Worm (Caenorhabditis elegans): Measurements from ENCODE around the gene T04F8.7.

T04F8.7 gene

DNA sequence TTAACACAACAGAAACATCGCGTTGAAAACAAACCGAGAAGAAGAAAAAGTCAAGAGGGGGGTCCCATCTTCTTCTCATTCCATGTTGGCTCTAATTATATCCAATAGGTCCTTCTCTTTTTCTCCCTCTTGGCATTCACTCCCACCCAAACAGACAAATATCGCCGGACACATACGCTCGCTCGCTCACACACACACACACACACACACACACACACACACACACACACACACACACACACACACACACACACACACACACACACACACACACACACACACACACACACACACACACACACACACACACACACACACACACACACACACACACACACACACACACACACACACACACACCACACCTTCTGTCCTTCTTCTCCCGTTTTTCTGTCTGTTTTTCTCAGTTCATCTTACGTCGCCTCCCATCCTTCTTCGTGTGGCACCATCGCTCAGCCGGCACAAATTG, 37.0 kb downstream of the T04F8.7 start, which contains the start of gene sto-4 (continued):
- peak; percentile 70 for TF ChIP-seq vab-15 (tag; optimal IDR thresholded peaks at IDR 0.05)
- TF ChIP-seq ztf-4 (tag; optimal IDR thresholded peaks at IDR 0.05) = peak; percentile 55
- TF ChIP-seq tbx-2 (tag; optimal IDR thresholded peaks at IDR 0.05) = peak; percentile 75
- TF ChIP-seq sup-37 (GFP tag; optimal IDR thresholded peaks at IDR 0.05) = peak; percentile 81
- peak; percentile 66 for TF ChIP-seq nhr-71 (tag; optimal IDR thresholded peaks at IDR 0.05)
- peak; percentile 24 for TF ChIP-seq lir-3 (tag; optimal IDR thresholded peaks at IDR 0.05; ENCODE audit: poor library complexity)
- TF ChIP-seq nhr-90 (tag; optimal IDR thresholded peaks at IDR 0.05; ENCODE audit: poor library complexity) = peak; percentile 77
- peak; percentile 83 for TF ChIP-seq swsn-7 (tag; optimal IDR thresholded peaks at IDR 0.05)
- TF ChIP-seq dsc-1 (tag; optimal IDR thresholded peaks at IDR 0.05) = peak; percentile 68
- peak; percentile 38 for TF ChIP-seq snu-23 (GFP tag; optimal IDR thresholded peaks at IDR 0.05)
- peak; percentile 9 to 57 for TF ChIP-seq lsy-2 (tag; optimal IDR thresholded peaks at IDR 0.05)
- peak; percentile 95 for TF ChIP-seq ceh-8 (GFP tag; optimal IDR thresholded peaks at IDR 0.05)
- peak; percentile 66 for TF ChIP-seq efl-3 (GFP tag; optimal IDR thresholded peaks at IDR 0.05)
- peak; percentile 99 for TF ChIP-seq nhr-85 (tag)
- peak; percentile 27 for TF ChIP-seq nhr-20 (tag; optimal IDR thresholded peaks at IDR 0.05)

DNA sequence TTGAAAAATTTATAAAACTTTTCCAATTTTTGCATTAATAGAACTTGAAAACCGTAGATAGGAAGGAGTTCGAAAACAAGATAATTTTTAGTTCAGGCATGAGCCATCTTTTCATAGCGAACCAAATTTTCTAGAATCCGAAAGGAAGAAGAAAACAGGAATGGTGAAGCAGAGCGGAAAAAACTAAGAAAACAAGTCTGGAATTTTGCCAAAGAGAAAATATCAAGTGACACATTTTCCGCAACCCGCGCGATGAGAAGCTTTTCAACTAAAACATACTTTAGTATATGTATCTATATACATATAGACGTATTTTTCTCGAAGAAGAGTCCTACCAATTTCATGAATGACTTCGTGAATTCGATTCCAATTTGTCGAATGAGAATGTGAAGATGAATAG, 39.2 kb downstream of the T04F8.7 start:
- TF ChIP-seq efl-1 (optimal IDR thresholded peaks at IDR 0.05) (no peak), efl-1 (GFP tag; optimal IDR thresholded peaks at IDR 0.05 in 1 of 2) (peak in 1 of 2 experiments; percentile 66), unc-98 (GFP tag; IDR thresholded peaks at IDR 0.05) (no peak), blmp-1 (tag; optimal IDR thresholded peaks at IDR 0.05) (no peak), nhr-90 (tag; optimal IDR thresholded peaks at IDR 0.05; ENCODE audit: poor library complexity) (no peak)

ce11 chrX:11640463-11640995, 40.3 kb downstream of the T04F8.7 start:
- no peak for TF ChIP-seq pag-3 (tag; optimal IDR thresholded peaks at IDR 0.05; ENCODE audit: borderline replicate concordance, insufficient read depth)
- no peak for TF ChIP-seq tlp-1 (tag; optimal IDR thresholded peaks at IDR 0.05)
- TF ChIP-seq fkh-10 (GFP tag; optimal IDR thresholded peaks at IDR 0.05) = peak; percentile 68
- no peak for TF ChIP-seq skn-1 (tag; optimal IDR thresholded peaks at IDR 0.05)
- no peak for TF ChIP-seq nhr-19 (GFP tag; conservative IDR thresholded peaks at IDR 0.05)
- peak; percentile 18 for TF ChIP-seq rnt-1 (tag; optimal IDR thresholded peaks at IDR 0.05)
- TF ChIP-seq lsy-2 (tag; optimal IDR thresholded peaks at IDR 0.05) = peak in 1 of 2 experiments; percentile 32
- TF ChIP-seq aly-2 (tag; optimal IDR thresholded peaks at IDR 0.05) = no peak
- TF ChIP-seq irx-1 (tag; optimal IDR thresholded peaks at IDR 0.05) = no peak
- TF ChIP-seq egl-27 (tag; optimal IDR thresholded peaks at IDR 0.05) = no peak
- no peak for TF ChIP-seq mef-2 (tag; optimal IDR thresholded peaks at IDR 0.05)
- no peak for TF ChIP-seq hlh-17 (GFP tag; optimal IDR thresholded peaks at IDR 0.05; ENCODE audit: borderline replicate concordance)
- TF ChIP-seq sptf-1 (tag; optimal IDR thresholded peaks at IDR 0.05) = no peak
- no peak for TF ChIP-seq nhr-47 (tag; optimal IDR thresholded peaks at IDR 0.05)
- TF ChIP-seq ceh-82 (tag; optimal IDR thresholded peaks at IDR 0.05) = peak in 1 of 3 experiments; percentile 13
- no peak for TF ChIP-seq ztf-4 (tag; optimal IDR thresholded peaks at IDR 0.05)
- no peak for TF ChIP-seq elt-3 (tag; optimal IDR thresholded peaks at IDR 0.05)
- peak; percentile 81 for TF ChIP-seq lin-14 (GFP tag; optimal IDR thresholded peaks at IDR 0.05)
- TF ChIP-seq snu-23 (GFP tag; optimal IDR thresholded peaks at IDR 0.05) = peak; percentile 15
- no peak for TF ChIP-seq nhr-77 (tag; optimal IDR thresholded peaks at IDR 0.05)
- no peak for TF ChIP-seq C34B4.2 (tag; optimal IDR thresholded peaks at IDR 0.05)
- no peak for TF ChIP-seq nhr-20 (tag; optimal IDR thresholded peaks at IDR 0.05)
- no peak for TF ChIP-seq nhr-12 (tag; optimal IDR thresholded peaks at IDR 0.05)
- no peak for TF ChIP-seq ztf-11 (tag; optimal IDR thresholded peaks at IDR 0.05)
- TF ChIP-seq lir-3 (tag; optimal IDR thresholded peaks at IDR 0.05; ENCODE audit: poor library complexity) = no peak
- peak; percentile 11 for TF ChIP-seq fkh-8 (tag; optimal IDR thresholded peaks at IDR 0.05)
- TF ChIP-seq nhr-71 (tag; optimal IDR thresholded peaks at IDR 0.05) = peak; percentile 50
- no peak for TF ChIP-seq swsn-7 (tag; optimal IDR thresholded peaks at IDR 0.05)
- no peak for TF ChIP-seq jun-1 (tag; optimal IDR thresholded peaks at IDR 0.05)
- no peak for TF ChIP-seq alr-1 (tag; optimal IDR thresholded peaks at IDR 0.05; ENCODE audit: borderline replicate concordance)
- TF ChIP-seq mep-1 (tag; optimal IDR thresholded peaks at IDR 0.05) = peak; percentile 36
- TF ChIP-seq vab-15 (tag; optimal IDR thresholded peaks at IDR 0.05) = no peak
- TF ChIP-seq Y116A8C.19 (tag; optimal IDR thresholded peaks at IDR 0.05; ENCODE audit: borderline replicate concordance) = no peak
- no peak for TF ChIP-seq ama-1 (optimal IDR thresholded peaks at IDR 0.05)
- TF ChIP-seq dsc-1 (tag; optimal IDR thresholded peaks at IDR 0.05) = peak; percentile 13
